Worm (Caenorhabditis elegans): ENCODE results near the gene Y97E10AR.4.

DNA sequence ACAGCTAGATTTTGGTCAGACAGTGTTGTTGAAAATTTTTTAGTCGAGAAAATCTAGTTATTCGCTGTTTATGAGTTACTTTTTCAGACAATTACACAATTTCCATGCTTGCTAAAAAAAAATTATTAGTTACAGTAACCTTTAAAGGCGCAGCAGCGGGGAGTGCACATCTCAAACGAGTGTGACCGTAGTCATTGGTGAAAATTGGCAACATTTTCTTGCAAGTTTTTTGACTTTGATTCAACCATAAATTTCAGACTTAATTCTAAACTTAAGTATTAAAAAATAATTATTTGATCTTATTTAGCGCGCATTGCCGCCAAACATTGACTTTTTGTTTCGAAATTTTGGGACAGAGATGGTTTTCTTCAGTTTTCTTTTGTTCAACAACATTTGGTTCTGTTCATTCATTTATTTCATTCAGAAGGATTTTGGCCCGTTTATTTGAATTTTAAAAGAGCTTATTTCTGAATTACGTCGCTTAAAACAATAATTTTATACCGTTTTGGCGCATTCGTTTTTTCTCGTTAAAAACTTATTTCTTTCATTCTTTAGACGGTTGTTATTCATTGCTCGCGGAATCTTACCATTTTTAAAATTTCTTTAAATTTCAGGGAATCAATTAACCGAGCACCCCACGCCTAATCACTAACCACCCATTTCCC is 18.9 kb upstream of the Y97E10AR.4 start, which contains the start of gene oma-2:
- no peak for TF ChIP-seq him-1 (tag; optimal IDR thresholded peaks at IDR 0.05)
- no peak for TF ChIP-seq W03F9.2 (tag; optimal IDR thresholded peaks at IDR 0.05)
